Worm (Caenorhabditis elegans) whole organism, young adult: ENCODE measurements around the gene str-94.

Experiments
- F23B12.7 ChIP-seq: sonication (generic microtip); optimal IDR thresholded peaks from 2 replicates; lab custom pipeline; 2017; ENCODE audit warnings: missing genetic modification characterization, mild to moderate bottlenecking, missing compliant biosample characterization, antibody characterized with exemption, moderate library complexity; ENCODE audit not compliant: insufficient read depth
- F33H1.4 ChIP-seq: fragments of 200-800 bp; sonication (Bioruptor generic); IDR thresholded peaks from 2 replicates; pipeline ENCODE4 v1.3.6; 2022; ENCODE audit warnings: missing genetic modification reagents, missing genetic modification characterization, missing compliant biosample characterization
- akir-1 ChIP-seq: fragments of 200-800 bp; sonication (Bioruptor generic); optimal IDR thresholded peaks from 2 replicates; lab custom pipeline; 2018; ENCODE audit warnings: mild to moderate bottlenecking, missing genetic modification characterization, moderate library complexity, missing compliant biosample characterization
- ama-1 ChIP-seq, 3 experiments: fragments of 150-350 bp in 1 of 3; sonication (generic microtip) in 2 of 3; optimal IDR thresholded peaks; 2 replicates each; lab custom pipeline; 2014 to 2018; ENCODE audit warnings: missing biosample characterization in 2 of 3, missing genetic modification characterization in 2 of 3, missing genetic modification reagents in 2 of 3
- let-607 ChIP-seq, 2 experiments: fragments of 200-800 bp in 1 of 2; sonication (Bioruptor generic) in 1 of 2; sonication (generic microtip) in 1 of 2; optimal IDR thresholded peaks; 2 replicates each; lab custom pipeline; 2016 to 2018; ENCODE audit warnings: mild to moderate bottlenecking in 2 of 2, missing compliant biosample characterization in 2 of 2, missing genetic modification characterization in 2 of 2, moderate library complexity in 2 of 2, missing genotype in 1 of 2
- lir-1 ChIP-seq: fragments of 200-800 bp; sonication (Bioruptor generic); conservative IDR thresholded peaks from 2 replicates; pipeline ENCODE4 v1.3.6; 2022; ENCODE audit warnings: missing genetic modification reagents, missing genetic modification characterization, missing compliant biosample characterization
- madf-6 ChIP-seq: fragments of 200-800 bp; sonication (Bioruptor generic); IDR thresholded peaks from 2 replicates; pipeline ENCODE4 v1.3.6; 2022; ENCODE audit warnings: missing genetic modification reagents, missing genetic modification characterization, missing compliant biosample characterization
- mes-4 ChIP-seq: sonication (generic microtip); optimal IDR thresholded peaks from 2 replicates; lab custom pipeline; 2016; ENCODE audit warnings: missing genotype, missing genetic modification characterization, missing compliant biosample characterization
- nhr-90 ChIP-seq: sonication (generic microtip); optimal IDR thresholded peaks from 2 replicates; lab custom pipeline; 2016; ENCODE audit warnings: missing genotype, mild to moderate bottlenecking, missing genetic modification characterization, missing compliant biosample characterization
- rcor-1 ChIP-seq: fragments of 200-800 bp; sonication (Bioruptor generic); IDR thresholded peaks from 2 replicates; pipeline ENCODE4 v1.3.6; 2022; ENCODE audit warnings: missing genetic modification reagents, missing genetic modification characterization, missing compliant biosample characterization
- snpc-4 ChIP-seq, 5 experiments: fragments of 150-350 bp in 1 of 5; sonication (generic microtip) in 4 of 5; optimal IDR thresholded peaks; 2 replicates each; lab custom pipeline; 2014 to 2018; ENCODE audit warnings: missing genetic modification characterization in 5 of 5, missing biosample characterization in 3 of 5, antibody characterized with exemption in 2 of 5, mild to moderate bottlenecking in 2 of 5, missing compliant biosample characterization in 2 of 5, missing genotype in 2 of 5, moderate library complexity in 2 of 5, missing genetic modification reagents in 1 of 5
- xnd-1 ChIP-seq: sonication (generic microtip); optimal IDR thresholded peaks from 2 replicates; lab custom pipeline; 2016; ENCODE audit warnings: missing genotype, missing genetic modification reagents, missing genetic modification characterization, missing compliant biosample characterization

ce11 chrV:9283452-9283851, 34.3 kb upstream of the str-94 start:
- TF ChIP-seq lir-1 (GFP tag; lab: Robert Waterston, UW), result no peak
- TF ChIP-seq akir-1 (GFP tag; lab: Kevin White, UChicago), result no peak
- TF ChIP-seq nhr-90 (tag; lab: Kevin White, UChicago), result no peak
- TF ChIP-seq F33H1.4 (GFP tag; lab: Robert Waterston, UW), result no peak
- TF ChIP-seq mes-4 (tag; lab: Kevin White, UChicago), result no peak
- no peak for TF ChIP-seq snpc-4 (GFP tag; optimal IDR thresholded peaks at IDR 0.05; lab: Kevin White, UChicago)
- no peak for TF ChIP-seq snpc-4 (tag; optimal IDR thresholded peaks at IDR 0.05; lab: Kevin White, UChicago)
- TF ChIP-seq madf-6 (GFP tag; lab: Robert Waterston, UW), result no peak
- TF ChIP-seq rcor-1, result no peak
- no peak for TF ChIP-seq F23B12.7
- no peak for TF ChIP-seq xnd-1 (tag; lab: Kevin White, UChicago)
- TF ChIP-seq let-607 (tag; optimal IDR thresholded peaks at IDR 0.05; lab: Kevin White, UChicago), result no peak
- TF ChIP-seq ama-1 (optimal IDR thresholded peaks at IDR 0.05; lab: Kevin White, UChicago), result no peak
- TF ChIP-seq ama-1 (GFP tag; optimal IDR thresholded peaks at IDR 0.05; lab: Kevin White, UChicago), result no peak
